Fruit fly (Drosophila melanogaster): ENCODE measurements around the gene Thor.

Gene Thor

dm6 chr2L:3507209-3508164, 29.3 kb downstream of the Thor start, which contains the start of gene tim (continued):
- no peak for TF ChIP-seq CG10543 (GFP tag; optimal IDR thresholded peaks at IDR 0.05)
- TF ChIP-seq CG4404 (GFP tag; IDR thresholded peaks at IDR 0.05) = no peak
- TF ChIP-seq CG4282 (GFP tag; optimal IDR thresholded peaks at IDR 0.05) = no peak
- no peak for TF ChIP-seq CkIIα-i1 (GFP tag; IDR thresholded peaks at IDR 0.05)
- no peak for TF ChIP-seq CG4707 (GFP tag; optimal IDR thresholded peaks at IDR 0.05)
- peak; percentile 41 for TF ChIP-seq CG18619 (GFP tag; optimal IDR thresholded peaks at IDR 0.05)
- no peak for TF ChIP-seq oc (tag; optimal IDR thresholded peaks at IDR 0.05)
- TF ChIP-seq cwo (GFP tag; optimal IDR thresholded peaks at IDR 0.05) = peak; percentile 99
- no peak for TF ChIP-seq sqz (GFP tag; optimal IDR thresholded peaks at IDR 0.05)
- peak; percentile 1 for TF ChIP-seq salm (tag; optimal IDR thresholded peaks at IDR 0.05)
- TF ChIP-seq trh (GFP tag; optimal IDR thresholded peaks at IDR 0.05) = no peak
- no peak for TF ChIP-seq Hr51 (GFP tag; optimal IDR thresholded peaks at IDR 0.05)
- no peak for TF ChIP-seq Mad (GFP tag; optimal IDR thresholded peaks at IDR 0.05)
- TF ChIP-seq CG18599 (GFP tag; optimal IDR thresholded peaks at IDR 0.05) = no peak
- no peak for TF ChIP-seq CG8359 (GFP tag; optimal IDR thresholded peaks at IDR 0.05; ENCODE audit: borderline replicate concordance)
- no peak for TF ChIP-seq HHEX (GFP tag; optimal IDR thresholded peaks at IDR 0.05)
- no peak for TF ChIP-seq br (optimal IDR thresholded peaks at IDR 0.05)
- TF ChIP-seq ara (GFP tag; IDR thresholded peaks at IDR 0.05) = 0 out of 2 replicates have a peak, but pooled peaks have one; percentile 25
- TF ChIP-seq CG8924 (tag; optimal IDR thresholded peaks at IDR 0.05) = peak; percentile 48
- TF ChIP-seq Hey (tag; optimal IDR thresholded peaks at IDR 0.05) = no peak
- TF ChIP-seq Lim3 (GFP tag; IDR thresholded peaks at IDR 0.05) = no peak
- TF ChIP-seq D19A (tag; optimal IDR thresholded peaks at IDR 0.05) = no peak
- TF ChIP-seq CG15479 (GFP tag; optimal IDR thresholded peaks at IDR 0.05) = no peak
- no peak for TF ChIP-seq gcm (GFP tag; optimal IDR thresholded peaks at IDR 0.05)
- peak; percentile 64 for TF ChIP-seq phol (tag; optimal IDR thresholded peaks at IDR 0.05)
- no peak for TF ChIP-seq fd3F (GFP tag; optimal IDR thresholded peaks at IDR 0.05)
- peak; percentile 14 for TF ChIP-seq ewg (GFP tag; optimal IDR thresholded peaks at IDR 0.05)
- no peak for TF ChIP-seq CG8944 (GFP tag; optimal IDR thresholded peaks at IDR 0.05)
- no peak for TF ChIP-seq CG14965 (GFP tag; optimal IDR thresholded peaks at IDR 0.05; ENCODE audit: borderline replicate concordance)
- peak; percentile 72 for TF ChIP-seq Deaf1 (tag; optimal IDR thresholded peaks at IDR 0.05)
- TF ChIP-seq fd64A (GFP tag; optimal IDR thresholded peaks at IDR 0.05) = no peak
- TF ChIP-seq Drgx (GFP tag; IDR thresholded peaks at IDR 0.05) = peak; percentile 13; the same call in 1 of the 2 replicates
- no peak for TF ChIP-seq esg (GFP tag; conservative IDR thresholded peaks at IDR 0.05)
- peak; percentile 48 for TF ChIP-seq CG18262 (tag; optimal IDR thresholded peaks at IDR 0.05)
- TF ChIP-seq Opbp (GFP tag; IDR thresholded peaks at IDR 0.05; ENCODE audit: partially characterized antibody) = 0 out of 3 replicates have a peak, but pooled peaks have one; percentile 14
- TF ChIP-seq org-1 (GFP tag; optimal IDR thresholded peaks at IDR 0.05) = peak; percentile 43
- TF ChIP-seq CG13123 (GFP tag; optimal IDR thresholded peaks at IDR 0.05) = no peak
- peak; percentile 77 for TF ChIP-seq Sox102F (GFP tag; optimal IDR thresholded peaks at IDR 0.05)
- TF ChIP-seq CG7928 (GFP tag; optimal IDR thresholded peaks at IDR 0.05) = no peak
- no peak for TF ChIP-seq B-H2 (GFP tag; optimal IDR thresholded peaks at IDR 0.05)
- TF ChIP-seq Scr (GFP tag; IDR thresholded peaks at IDR 0.05; ENCODE audit: partially characterized antibody) = no peak
- TF ChIP-seq Dbx (GFP tag; IDR thresholded peaks at IDR 0.05) = 0 out of 3 replicates have a peak, but pooled peaks have one; percentile 7
- TF ChIP-seq CG18764 (GFP tag; optimal IDR thresholded peaks at IDR 0.05) = no peak
- TF ChIP-seq CG15011 (GFP tag; optimal IDR thresholded peaks at IDR 0.05) = no peak
- no peak for TF ChIP-seq Camta (GFP tag; optimal IDR thresholded peaks at IDR 0.05)
- TF ChIP-seq slbo (GFP tag; IDR thresholded peaks at IDR 0.05) = no peak
- no peak for TF ChIP-seq bab2 (GFP tag; optimal IDR thresholded peaks at IDR 0.05)
- TF ChIP-seq ERR (GFP tag; optimal IDR thresholded peaks at IDR 0.05) = no peak
